Fruit fly (Drosophila melanogaster) whole organism, wandering third instar larva: ENCODE measurements around the gene Ge-1.

Experiments used
- Abd-B ChIP-seq: fragments of >200 bp; optimal IDR thresholded peaks from 2 replicates; lab custom pipeline; 2017; ENCODE audit warnings: missing biosample characterization, missing genetic modification characterization
- CG32264 ChIP-seq: fragments of 200-800 bp; sonication (Bioruptor generic); optimal IDR thresholded peaks from 2 replicates; lab custom pipeline; 2016; ENCODE audit warnings: missing biosample characterization, missing genetic modification characterization
- CG9705 ChIP-seq: fragments of 200-800 bp; sonication (Bioruptor generic); optimal IDR thresholded peaks from 2 replicates; lab custom pipeline; 2018; ENCODE audit warnings: missing biosample characterization, mild to moderate bottlenecking, missing genetic modification characterization
- CrebA ChIP-seq: fragments of 200-800 bp; sonication (Bioruptor generic); optimal IDR thresholded peaks from 2 replicates; lab custom pipeline; 2016; ENCODE audit warnings: missing biosample characterization, mild to moderate bottlenecking, missing genetic modification characterization, borderline replicate concordance
- Dfd ChIP-seq: fragments of >200 bp; optimal IDR thresholded peaks from 2 replicates; lab custom pipeline; 2017; ENCODE audit warnings: missing biosample characterization, missing genetic modification characterization
- Dif ChIP-seq: fragments of 200-275, 200-300 bp; sonication (Bioruptor generic); optimal IDR thresholded peaks from 2 replicates; lab custom pipeline; 2018; ENCODE audit warnings: missing biosample characterization, missing genetic modification characterization; ENCODE audit not compliant: partially characterized antibody
- HLH106 ChIP-seq: fragments of 200-800 bp; optimal IDR thresholded peaks from 3 replicates; lab custom pipeline; 2019; ENCODE audit warnings: missing biosample characterization, mild to moderate bottlenecking, missing genetic modification characterization, moderate library complexity
- Hnf4 ChIP-seq: fragments of 200-800 bp; sonication (Bioruptor generic); optimal IDR thresholded peaks from 2 replicates; lab custom pipeline; 2016; ENCODE audit warnings: missing biosample characterization, mild to moderate bottlenecking, missing genetic modification characterization
- Hr78 ChIP-seq: fragments of >200 bp; optimal IDR thresholded peaks from 2 replicates; lab custom pipeline; 2017; ENCODE audit warnings: missing biosample characterization, missing genetic modification characterization
- Hr83 ChIP-seq: fragments of 200-300 bp; sonication (Bioruptor generic); optimal IDR thresholded peaks from 2 replicates; lab custom pipeline; 2016; ENCODE audit warnings: missing biosample characterization, mild to moderate bottlenecking, missing genetic modification characterization, moderate library complexity; ENCODE audit not compliant: poor library complexity, severe bottlenecking
- Jra ChIP-seq: sonication (Bioruptor generic); optimal IDR thresholded peaks from 2 replicates; lab custom pipeline; 2016; ENCODE audit warnings: missing biosample characterization, missing genetic modification characterization
- Myc ChIP-seq: fragments of >200 bp; optimal IDR thresholded peaks from 2 replicates; lab custom pipeline; 2017
- OdsH ChIP-seq: fragments of 200-800 bp; sonication (Bioruptor generic); optimal IDR thresholded peaks from 2 replicates; lab custom pipeline; 2016; ENCODE audit warnings: missing biosample characterization, mild to moderate bottlenecking, missing genetic modification characterization
- Rel ChIP-seq, 2 experiments: fragments of 200-800 bp; sonication (Bioruptor generic) in 1 of 2; optimal IDR thresholded peaks; 2 replicates in 1 of 2; 3 replicates in 1 of 2; lab custom pipeline; 2016 to 2019; ENCODE audit warnings: mild to moderate bottlenecking in 2 of 2, missing biosample characterization in 2 of 2, missing genetic modification characterization in 2 of 2, moderate library complexity in 1 of 2
- Vsx2 ChIP-seq: fragments of 200-300, 225-300 bp; sonication (Bioruptor generic); optimal IDR thresholded peaks from 2 replicates; lab custom pipeline; 2018; ENCODE audit warnings: missing biosample characterization, missing genetic modification characterization; ENCODE audit not compliant: partially characterized antibody
- br ChIP-seq: fragments of 200-800 bp; sonication (Bioruptor generic); optimal IDR thresholded peaks from 2 replicates; lab custom pipeline; 2016; ENCODE audit warnings: missing biosample characterization, missing genetic modification characterization
- brk ChIP-seq: fragments of 200-800 bp; sonication (Bioruptor generic); optimal IDR thresholded peaks from 2 replicates; lab custom pipeline; 2016; ENCODE audit warnings: missing biosample characterization, mild to moderate bottlenecking, missing genetic modification characterization
- dl ChIP-seq, 2 experiments: fragments of 175-275, 200-275 bp in 1 of 2; fragments of 200-275 bp in 1 of 2; sonication (Bioruptor generic); optimal IDR thresholded peaks; lab custom pipeline; 2018; ENCODE audit warnings: mild to moderate bottlenecking in 2 of 2, missing biosample characterization in 2 of 2, missing genetic modification characterization in 2 of 2, moderate library complexity in 2 of 2; ENCODE audit not compliant: partially characterized antibody in 2 of 2, insufficient read depth in 1 of 2
- dmrt93B ChIP-seq: fragments of 200-800 bp; sonication (Bioruptor generic); optimal IDR thresholded peaks from 2 replicates; lab custom pipeline; 2018; ENCODE audit warnings: missing biosample characterization, mild to moderate bottlenecking, missing genetic modification characterization
- dsf ChIP-seq: sonication (Bioruptor generic); optimal IDR thresholded peaks from 2 replicates; lab custom pipeline; 2016; ENCODE audit warnings: missing biosample characterization, missing genetic modification characterization, borderline replicate concordance
- ey ChIP-seq: fragments of 200-800 bp; sonication (Bioruptor generic); optimal IDR thresholded peaks from 2 replicates; lab custom pipeline; 2016; ENCODE audit warnings: missing biosample characterization, missing genetic modification characterization
- foxo ChIP-seq, 2 experiments: fragments of 200-800 bp; sonication (Bioruptor generic); optimal IDR thresholded peaks; 2 replicates in 1 of 2; 3 replicates in 1 of 2; lab custom pipeline; 2016 to 2017; ENCODE audit warnings: missing biosample characterization in 2 of 2, missing genetic modification characterization in 2 of 2
- fru ChIP-seq: fragments of 200-800 bp; sonication (Bioruptor generic); optimal IDR thresholded peaks from 3 replicates; lab custom pipeline; 2016; ENCODE audit warnings: missing biosample characterization, mild to moderate bottlenecking, missing genetic modification characterization
- h ChIP-seq: fragments of 200-800 bp; sonication (Bioruptor generic); optimal IDR thresholded peaks from 3 replicates; lab custom pipeline; 2016; ENCODE audit warnings: missing biosample characterization, mild to moderate bottlenecking, missing genetic modification characterization
- jim ChIP-seq: fragments of 175-275, 200-325 bp; sonication (Bioruptor generic); optimal IDR thresholded peaks from 2 replicates; lab custom pipeline; 2016; ENCODE audit warnings: missing biosample characterization, mild to moderate bottlenecking, missing genetic modification characterization
- pan ChIP-seq: fragments of >200 bp; optimal IDR thresholded peaks from 2 replicates; lab custom pipeline; 2017
- psq ChIP-seq: fragments of 200-800 bp; sonication (Bioruptor generic); optimal IDR thresholded peaks from 3 replicates; lab custom pipeline; 2017; ENCODE audit warnings: missing biosample characterization, mild to moderate bottlenecking, missing genetic modification characterization, moderate library complexity
- rgr ChIP-seq: fragments of 200-800 bp; sonication (Bioruptor generic); optimal IDR thresholded peaks from 3 replicates; lab custom pipeline; 2016; ENCODE audit warnings: missing biosample characterization, mild to moderate bottlenecking, missing genetic modification characterization
- sage ChIP-seq: fragments of 200-800 bp; sonication (Bioruptor generic); optimal IDR thresholded peaks from 2 replicates; lab custom pipeline; 2016; ENCODE audit warnings: missing biosample characterization, mild to moderate bottlenecking, missing genetic modification characterization
- tai ChIP-seq: sonication (Bioruptor generic); optimal IDR thresholded peaks from 2 replicates; lab custom pipeline; 2016; ENCODE audit warnings: missing biosample characterization, missing genetic modification characterization
- usp ChIP-seq: fragments of >200 bp; optimal IDR thresholded peaks from 2 replicates; lab custom pipeline; 2017; ENCODE audit warnings: missing biosample characterization, missing genetic modification characterization
- woc ChIP-seq: sonication (Bioruptor generic); optimal IDR thresholded peaks from 2 replicates; lab custom pipeline; 2016; ENCODE audit warnings: missing biosample characterization, mild to moderate bottlenecking, missing genetic modification characterization

Gene Ge-1

dm6 chr2L:11100516-11101061 is at the start of gene Ge-1:
Gene Ge-1, minus strand, starts transcription at chr2L:11100888.
- TF ChIP-seq Hr83 (GFP tag; lab: Kevin White, UChicago), result peak; percentile 20
- TF ChIP-seq CG9705 (GFP tag; lab: Kevin White, UChicago), result no peak

dm6 chr2L:11148969-11149368 is 48.3 kb upstream of the Ge-1 start, which contains the start of gene Gyc32E:
Gene Gyc32E, minus strand, starts transcription at chr2L:11149101.
- TF ChIP-seq dsf, result no peak
- TF ChIP-seq foxo (GFP tag; optimal IDR thresholded peaks at IDR 0.05; lab: Kevin White, UChicago), result no peak
- no peak for TF ChIP-seq tai (GFP tag; lab: Kevin White, UChicago)
- TF ChIP-seq dmrt93B (GFP tag; lab: Kevin White, UChicago), result no peak
- TF ChIP-seq Rel (GFP tag; optimal IDR thresholded peaks at IDR 0.05; lab: Kevin White, UChicago), result no peak
- TF ChIP-seq Rel (tag; optimal IDR thresholded peaks at IDR 0.05; lab: Kevin White, UChicago), result no peak
- TF ChIP-seq HLH106, result no peak
- no peak for TF ChIP-seq fru (GFP tag; lab: Kevin White, UChicago)
- no peak for TF ChIP-seq CG32264 (GFP tag; lab: Kevin White, UChicago)
- TF ChIP-seq sage, result no peak
- TF ChIP-seq Hr78 (GFP tag; lab: Kevin White, UChicago), result no peak

DNA sequence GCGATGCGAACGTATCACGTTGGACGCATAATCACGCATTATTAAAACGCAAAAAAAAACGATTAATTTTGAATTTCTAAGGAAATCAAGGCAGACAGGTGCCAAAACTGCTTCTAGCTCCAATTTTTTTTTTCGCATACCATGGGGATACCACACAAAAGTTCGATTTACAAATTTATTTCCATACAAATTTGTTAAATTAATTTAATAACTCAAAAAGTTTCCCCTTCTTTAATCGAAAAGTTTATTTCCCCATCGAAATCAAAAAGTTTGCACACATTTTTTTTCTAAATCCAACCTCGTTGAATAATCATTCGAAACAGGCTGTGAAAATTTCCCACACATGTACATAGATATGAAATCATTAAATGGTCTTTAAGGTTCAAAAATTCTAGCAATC is 44.6 kb upstream of the Ge-1 start, which contains the start of gene CG31867:
Gene CG31867 (minus strand): TSS at position 101 of the 400 bp plus-strand sequence.
- TF ChIP-seq fru (GFP tag; lab: Kevin White, UChicago) (no peak), Jra (GFP tag; lab: Kevin White, UChicago) (no peak), jim (no peak), brk (GFP tag; lab: Kevin White, UChicago) (no peak)
- TF ChIP-seq, all 38 proteins: peak for 0

dm6 chr2L:11136093-11136492 is 35.4 kb upstream of the Ge-1 start, which contains the start of gene hgo:
Gene hgo, plus strand, starts transcription at chr2L:11136393.
- TF ChIP-seq pan, result no peak
- no peak for TF ChIP-seq foxo (GFP tag; optimal IDR thresholded peaks at IDR 0.05; lab: Kevin White, UChicago)
- no peak for TF ChIP-seq Jra (GFP tag; lab: Kevin White, UChicago)
- no peak for TF ChIP-seq br (GFP tag; lab: Kevin White, UChicago)
- TF ChIP-seq jim, result no peak
- TF ChIP-seq Rel (GFP tag; optimal IDR thresholded peaks at IDR 0.05; lab: Kevin White, UChicago), result no peak
- TF ChIP-seq Rel (tag; optimal IDR thresholded peaks at IDR 0.05; lab: Kevin White, UChicago), result no peak
- no peak for TF ChIP-seq psq (GFP tag; lab: Kevin White, UChicago)
- TF ChIP-seq Vsx2 (GFP tag; lab: Kevin White, UChicago), result no peak
- no peak for TF ChIP-seq CG32264 (GFP tag; lab: Kevin White, UChicago)
- TF ChIP-seq Hr83 (GFP tag; lab: Kevin White, UChicago), result no peak
- no peak for TF ChIP-seq CG9705 (GFP tag; lab: Kevin White, UChicago)
- TF ChIP-seq usp, result no peak
- TF ChIP-seq ey, result no peak
- TF ChIP-seq dsf, result no peak

DNA sequence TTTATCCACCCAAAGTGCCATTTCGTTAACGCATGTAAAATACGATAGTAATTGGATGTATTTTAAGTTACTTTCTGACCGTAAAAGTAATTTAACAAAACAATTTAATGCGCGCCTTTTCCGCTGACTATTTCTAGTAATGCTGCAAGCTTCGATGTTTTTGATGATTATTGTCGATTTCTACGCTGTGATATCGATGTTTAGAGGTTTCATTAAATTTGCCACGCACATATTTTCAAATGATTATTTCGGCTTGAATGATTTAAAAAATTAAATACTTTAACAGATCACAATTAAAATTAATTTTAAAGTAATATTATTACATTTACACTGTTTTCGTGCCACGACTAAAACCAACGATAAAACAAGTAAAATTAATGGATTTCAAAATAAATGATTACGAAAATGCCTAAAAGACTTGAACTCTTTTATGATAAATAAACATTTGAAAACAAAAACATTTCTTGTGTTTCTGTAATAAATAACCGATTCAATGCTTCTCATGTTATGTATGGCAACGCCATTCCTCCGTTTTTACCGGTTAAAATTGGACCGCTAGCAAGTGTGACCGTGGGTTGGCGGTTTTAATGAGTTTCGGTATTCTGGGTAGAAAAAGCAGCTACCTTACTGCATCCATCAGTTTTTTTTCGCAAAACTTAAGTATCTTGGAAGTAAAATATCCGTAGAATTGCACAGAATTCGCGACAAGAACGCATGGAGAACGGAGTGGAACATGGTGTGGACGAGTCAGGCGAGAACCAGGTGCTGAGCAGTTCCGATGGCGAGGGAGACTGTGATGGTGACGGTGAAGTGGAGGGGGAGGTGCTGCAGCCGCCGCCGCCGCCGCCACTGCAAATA is 29.7 kb upstream of the Ge-1 start, which contains the start of the genes RfC38 and CG4751:
Gene RfC38 (minus strand): TSS at position 495 of the 858 bp plus-strand sequence.
Gene CG4751 (plus strand): TSS at position 587 of the 858 bp plus-strand sequence.
- no peak for TF ChIP-seq foxo (GFP tag; optimal IDR thresholded peaks at IDR 0.05; lab: Kevin White, UChicago)
- TF ChIP-seq h (GFP tag; lab: Kevin White, UChicago), result no peak
- TF ChIP-seq woc (GFP tag; lab: Kevin White, UChicago), result no peak
- no peak for TF ChIP-seq sage
- peak; percentile 47 for TF ChIP-seq Myc (lab: Kevin White, UChicago)
- no peak for TF ChIP-seq tai (GFP tag; lab: Kevin White, UChicago)

DNA sequence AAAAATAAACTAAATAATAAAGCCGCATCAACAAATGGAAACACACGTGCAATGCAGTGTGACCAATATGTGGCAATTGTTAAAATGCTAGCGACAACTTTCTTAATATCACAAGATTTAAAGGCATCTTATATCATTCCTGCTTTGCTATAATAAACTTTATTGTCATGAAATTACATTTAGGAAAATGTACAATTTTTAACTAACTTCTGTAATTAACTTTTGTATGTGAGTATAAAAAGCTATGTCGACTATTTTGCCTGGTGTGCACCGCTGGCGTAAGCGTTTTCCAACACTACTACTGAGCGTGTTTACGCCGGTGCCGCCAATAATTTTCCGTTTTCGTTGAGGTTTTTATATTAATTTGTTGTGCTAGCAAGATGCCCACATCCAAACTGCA is 22.8 kb upstream of the Ge-1 start, which contains the start of the genes Csl4 and Nup160:
Gene Csl4 (minus strand): TSS at position 69 of the 400 bp plus-strand sequence.
Gene Nup160 (plus strand): TSS at position 279 of the 400 bp plus-strand sequence.
- TF ChIP-seq dmrt93B (GFP tag; lab: Kevin White, UChicago) (no peak), CG9705 (GFP tag; lab: Kevin White, UChicago) (peak; percentile 65), dl (GFP tag; optimal IDR thresholded peaks at IDR 0.05; lab: Kevin White, UChicago; ENCODE audit: insufficient read depth in 1 of 2, partially characterized antibody in 2 of 2) (no peak), jim (no peak), woc (GFP tag; lab: Kevin White, UChicago) (peak; percentile 86), Myc (lab: Kevin White, UChicago) (peak; percentile 69), HLH106 (peak; percentile 78), Hr83 (GFP tag; lab: Kevin White, UChicago) (peak; percentile 82), Abd-B (GFP tag; lab: Kevin White, UChicago) (no peak), Rel (GFP tag; optimal IDR thresholded peaks at IDR 0.05; lab: Kevin White, UChicago) (no peak), Rel (tag; optimal IDR thresholded peaks at IDR 0.05; lab: Kevin White, UChicago) (no peak), br (GFP tag; lab: Kevin White, UChicago) (no peak), Vsx2 (GFP tag; lab: Kevin White, UChicago) (no peak), Jra (GFP tag; lab: Kevin White, UChicago) (no peak), Dfd (GFP tag; lab: Kevin White, UChicago) (no peak), Hr78 (GFP tag; lab: Kevin White, UChicago) (no peak), usp (no peak), sage (no peak), brk (GFP tag; lab: Kevin White, UChicago) (no peak), rgr (no peak), foxo (GFP tag; optimal IDR thresholded peaks at IDR 0.05; lab: Kevin White, UChicago) (peak; percentile 4 to 92), Hnf4 (GFP tag; lab: Kevin White, UChicago) (no peak), OdsH (peak; percentile 79), CrebA (no peak), Dif (GFP tag; lab: Kevin White, UChicago) (no peak)
